Worm (Caenorhabditis elegans) whole organism, L3 larva: ENCODE results near the gene Y38C1AA.7.

Source experiments
- ZK546.5 ChIP-seq: sonication (generic microtip); optimal IDR thresholded peaks from 2 replicates; lab custom pipeline; 2017; ENCODE audit warnings: missing biosample characterization, missing genetic modification characterization
- ztf-4 ChIP-seq: fragments of 150-350 bp; optimal IDR thresholded peaks from 2 replicates; lab custom pipeline; 2014; ENCODE audit warnings: missing biosample characterization, missing genetic modification characterization

ce11 chrIV:143807-144371, 14.9 kb upstream of the Y38C1AA.7 start:
- no peak for TF ChIP-seq ZK546.5
- no peak for TF ChIP-seq ztf-4 (tag; lab: Kevin White, UChicago)
